Fruit fly (Drosophila melanogaster): ENCODE data around the gene pinta.

dm6 chr3R:22465138-22465537 is 40.4 kb upstream of the pinta start:
- no peak for TF ChIP-seq CG11617 (GFP tag; optimal IDR thresholded peaks at IDR 0.05)
- TF ChIP-seq kay (GFP tag; ENCODE audit: borderline replicate concordance): no peak
- TF ChIP-seq tj (GFP tag; optimal IDR thresholded peaks at IDR 0.05): peak; percentile 37
- TF ChIP-seq bab1 (GFP tag; optimal IDR thresholded peaks at IDR 0.05): no peak
- TF ChIP-seq cic (GFP tag; optimal IDR thresholded peaks at IDR 0.05): no peak
- TF ChIP-seq pad (GFP tag; optimal IDR thresholded peaks at IDR 0.05): no peak
- TF ChIP-seq Crg-1 (GFP tag; optimal IDR thresholded peaks at IDR 0.05): no peak
- TF ChIP-seq Hr96 (GFP tag; optimal IDR thresholded peaks at IDR 0.05): no peak
- no peak for TF ChIP-seq CG7045 (GFP tag; optimal IDR thresholded peaks at IDR 0.05)

Measured in whole organism, adult.